Fruit fly (Drosophila melanogaster) whole organism, prepupa: ENCODE measurements around the gene hth.
A peak's percentile ranks its signal among the peaks of the same experiment; 100 is the strongest.

Source experiments
- CG6854 ChIP-seq: fragments of 200-800 bp; sonication (Bioruptor generic); optimal IDR thresholded peaks from 2 replicates; lab custom pipeline; 2017; ENCODE audit warnings: missing biosample characterization, mild to moderate bottlenecking, missing genetic modification characterization
- CG8119 ChIP-seq: fragments of 200-800 bp; sonication (Bioruptor generic); IDR thresholded peaks from 3 replicates; pipeline ENCODE4 v1.3.6; 2022; ENCODE audit warnings: missing biosample characterization, missing genetic modification characterization
- Ets21C ChIP-seq: fragments of 200-800 bp; sonication (Bioruptor generic); optimal IDR thresholded peaks from 3 replicates; lab custom pipeline; 2016; ENCODE audit warnings: missing biosample characterization, missing genetic modification characterization
- OdsH ChIP-seq: fragments of 200-800 bp; sonication (Bioruptor generic); optimal IDR thresholded peaks from 3 replicates; lab custom pipeline; 2016; ENCODE audit warnings: missing biosample characterization, missing genetic modification characterization
- Sox15 ChIP-seq: fragments of 200-800 bp; sonication (Bioruptor generic); optimal IDR thresholded peaks from 3 replicates; lab custom pipeline; 2016; ENCODE audit warnings: missing biosample characterization, missing genetic modification characterization
- cyc ChIP-seq: fragments of 200-800 bp; sonication (Bioruptor generic); optimal IDR thresholded peaks from 3 replicates; lab custom pipeline; 2016; ENCODE audit warnings: missing biosample characterization, missing genetic modification characterization
- fd59A ChIP-seq: fragments of 200-800 bp; sonication (Bioruptor generic); optimal IDR thresholded peaks from 2 replicates; lab custom pipeline; 2017; ENCODE audit warnings: missing biosample characterization, mild to moderate bottlenecking, missing genetic modification characterization, missing genetic modification reagents

DNA sequence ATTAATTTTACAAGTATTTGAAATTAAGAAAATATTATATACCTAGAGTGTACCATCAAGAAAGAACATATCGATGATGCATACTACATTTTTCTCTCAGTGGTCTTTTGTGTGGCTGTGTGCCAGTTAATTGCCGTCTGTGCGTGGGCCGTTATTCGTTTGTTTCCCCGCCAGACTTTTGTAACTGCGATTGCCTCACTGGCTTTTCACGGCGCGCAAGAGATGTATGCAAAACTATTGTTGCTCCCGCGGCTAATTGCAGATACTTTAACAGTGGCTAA lies 42.3 kb upstream of the hth start:
- TF ChIP-seq CG8119 (GFP tag; lab: Robert Waterston, UW), result peak; percentile 45; the same call in 2 of the 3 replicates
- no peak for TF ChIP-seq Ets21C
- no peak for TF ChIP-seq fd59A (GFP tag; lab: Kevin White, UChicago)
- no peak for TF ChIP-seq cyc (GFP tag; lab: Kevin White, UChicago)
- no peak for TF ChIP-seq OdsH (GFP tag; lab: Kevin White, UChicago)
- TF ChIP-seq Sox15 (GFP tag; lab: Kevin White, UChicago), result no peak
- no peak for TF ChIP-seq CG6854
